Worm (Caenorhabditis elegans): ENCODE results near the gene exh-1.

- TF ChIP-seq ztf-23 (GFP tag; IDR thresholded peaks at IDR 0.05) = no peak
- no peak for TF ChIP-seq tab-1 (GFP tag; IDR thresholded peaks at IDR 0.05)
- TF ChIP-seq T22C8.4 (GFP tag; IDR thresholded peaks at IDR 0.05) = no peak
- TF ChIP-seq ztf-29 (GFP tag; IDR thresholded peaks at IDR 0.05) = no peak
- no peak for TF ChIP-seq ref-1 (GFP tag; conservative IDR thresholded peaks at IDR 0.05)
- TF ChIP-seq flt-1 (GFP tag; IDR thresholded peaks at IDR 0.05) = no peak
Observed at ce11 chrV:3185855-3186254, 29.0 kb downstream of the exh-1 start.

Data from whole organism, midembryonic.